Fruit fly (Drosophila melanogaster) whole organism, embryonic: ENCODE measurements around the gene CG13842.

Experiments
- Oli ChIP-seq: fragments of 200-800 bp; sonication (Bioruptor generic); optimal IDR thresholded peaks from 2 replicates; lab custom pipeline; 2018; ENCODE audit warnings: missing biosample characterization, mild to moderate bottlenecking, missing genetic modification characterization, moderate library complexity
- Taf1 ChIP-seq: fragments of 200-800 bp; sonication (Bioruptor generic); IDR thresholded peaks from 2 replicates; pipeline ENCODE4 v1.3.6; 2022; ENCODE audit warnings: missing biosample characterization, missing genetic modification characterization
- pan ChIP-seq, 4 experiments: fragments of >200 bp in 3 of 4; fragments of 200-800 bp in 1 of 4; sonication (Bioruptor generic) in 1 of 4; optimal IDR thresholded peaks in 3 of 4; IDR thresholded peaks in 1 of 4; 2 replicates each; pipeline versions ENCODE4 v1.3.6 to Lab custom; 2017 to 2022; ENCODE audit warnings: missing biosample characterization in 2 of 4, missing genetic modification characterization in 2 of 4, mixed read lengths in 1 of 4
- pfk ChIP-seq: fragments of 200-800 bp; sonication (Bioruptor generic); optimal IDR thresholded peaks from 2 replicates; lab custom pipeline; 2018; ENCODE audit warnings: missing biosample characterization, mild to moderate bottlenecking, missing genetic modification characterization, moderate library complexity
- z ChIP-seq: fragments of 200-800 bp; sonication (Bioruptor generic); IDR thresholded peaks from 3 replicates; pipeline ENCODE4 v1.3.6; 2022; ENCODE audit warnings: missing biosample characterization, missing genetic modification characterization

dm6 chr3R:22726031-22726770 lies 19.1 kb upstream of the CG13842 start, which contains the start of gene RNF220:
- TF ChIP-seq Taf1 (GFP tag; lab: Robert Waterston, UW) (no peak), pfk (no peak), z (GFP tag; lab: Robert Waterston, UW) (no peak), pan (optimal IDR thresholded peaks at IDR 0.05; lab: Kevin White, UChicago) (no peak), pan (GFP tag; optimal IDR thresholded peaks at IDR 0.05 in 1 of 2, IDR thresholded peaks at IDR 0.05 in 1 of 2) (no peak), Oli (no peak)
